In genomic region chrII:13596505-13596977, ce11 we compare ENCODE assay signal across 8 worm cellular contexts.
TF ChIP-seq lines count a peak whose summit lies in the region.

Gene fbxc-23, minus strand, starts transcription at chrII:13596555.
Gene csc-1, plus strand, starts transcription at chrII:13596955.

TF ChIP-seq in whole organism, L1 larva, 84 proteins besides CTCF, POLR2A, EP300 and RAD21 (continues in another document):
- peak; percentile 97 to 99 for TF ChIP-seq lsy-2 (tag; optimal IDR thresholded peaks at IDR 0.05; lab: Kevin White, UChicago)
- no peak for TF ChIP-seq ama-1 (optimal IDR thresholded peaks at IDR 0.05; lab: Kevin White, UChicago)
- peak; percentile 61 for TF ChIP-seq nhr-71 (tag; optimal IDR thresholded peaks at IDR 0.05; lab: Kevin White, UChicago)
- TF ChIP-seq fos-1 (tag; optimal IDR thresholded peaks at IDR 0.05; lab: Kevin White, UChicago), result no peak
- peak; percentile 48 for TF ChIP-seq nhr-19 (GFP tag; conservative IDR thresholded peaks at IDR 0.05; lab: Robert Waterston, UW)
- TF ChIP-seq Y116A8C.19 (tag; optimal IDR thresholded peaks at IDR 0.05; lab: Kevin White, UChicago; ENCODE audit: borderline replicate concordance), result no peak
- peak; percentile 76 for TF ChIP-seq blmp-1 (tag; optimal IDR thresholded peaks at IDR 0.05; lab: Kevin White, UChicago)
- no peak for TF ChIP-seq ceh-8 (GFP tag; optimal IDR thresholded peaks at IDR 0.05; lab: Kevin White, UChicago)
- TF ChIP-seq ceh-82 (tag; optimal IDR thresholded peaks at IDR 0.05; lab: Kevin White, UChicago), result peak; percentile 20 to 42 (median 28)
- TF ChIP-seq swsn-7 (tag; optimal IDR thresholded peaks at IDR 0.05; lab: Kevin White, UChicago), result peak; percentile 48
- TF ChIP-seq nhr-76 (tag; optimal IDR thresholded peaks at IDR 0.05; lab: Kevin White, UChicago), result no peak

TF ChIP-seq in whole organism, L2 larva, 48 proteins besides CTCF, POLR2A, EP300 and RAD21 (continues in another document):
- no peak for TF ChIP-seq nhr-10 (tag; optimal IDR thresholded peaks at IDR 0.05; lab: Kevin White, UChicago)
- TF ChIP-seq ztf-11 (tag; optimal IDR thresholded peaks at IDR 0.05; lab: Kevin White, UChicago), result no peak
- peak; percentile 91 to 98 for TF ChIP-seq lsy-2 (tag; optimal IDR thresholded peaks at IDR 0.05; lab: Kevin White, UChicago)
- TF ChIP-seq Y55F3AM.14 (GFP tag; optimal IDR thresholded peaks at IDR 0.05; lab: Kevin White, UChicago), result no peak
- no peak for TF ChIP-seq nhr-23 (tag; optimal IDR thresholded peaks at IDR 0.05; lab: Kevin White, UChicago)
- peak; percentile 90 for TF ChIP-seq gmeb-1 (tag; optimal IDR thresholded peaks at IDR 0.05; lab: Kevin White, UChicago)
- TF ChIP-seq egl-27 (tag; optimal IDR thresholded peaks at IDR 0.05; lab: Kevin White, UChicago), result no peak
- TF ChIP-seq aly-2 (tag; optimal IDR thresholded peaks at IDR 0.05; lab: Kevin White, UChicago), result no peak
- no peak for TF ChIP-seq elt-1 (tag; optimal IDR thresholded peaks at IDR 0.05; lab: Kevin White, UChicago)
- TF ChIP-seq unc-55 (GFP tag; optimal IDR thresholded peaks at IDR 0.05; lab: Kevin White, UChicago), result peak; percentile 60
- no peak for TF ChIP-seq ama-1 (optimal IDR thresholded peaks at IDR 0.05; lab: Kevin White, UChicago)
- peak; percentile 15 for TF ChIP-seq nhr-21 (tag; optimal IDR thresholded peaks at IDR 0.05; lab: Kevin White, UChicago)

TF ChIP-seq in whole organism, L3 larva, 47 proteins besides CTCF, POLR2A, EP300 and RAD21 (continues in another document):
- TF ChIP-seq egl-5 (tag; optimal IDR thresholded peaks at IDR 0.05; lab: Kevin White, UChicago), result no peak
- TF ChIP-seq ztf-11 (tag; optimal IDR thresholded peaks at IDR 0.05; lab: Kevin White, UChicago), result no peak
- TF ChIP-seq nhr-11 (tag; optimal IDR thresholded peaks at IDR 0.05; lab: Kevin White, UChicago), result no peak
- TF ChIP-seq tbx-2 (tag; optimal IDR thresholded peaks at IDR 0.05; lab: Kevin White, UChicago), result no peak
- TF ChIP-seq egl-27 (tag; optimal IDR thresholded peaks at IDR 0.05; lab: Kevin White, UChicago), result no peak
- TF ChIP-seq jun-1 (tag; optimal IDR thresholded peaks at IDR 0.05; lab: Kevin White, UChicago), result no peak
- TF ChIP-seq pha-4 (tag; optimal IDR thresholded peaks at IDR 0.05; lab: Kevin White, UChicago), result peak; percentile 64
- peak; percentile 69 for TF ChIP-seq nhr-23 (tag; optimal IDR thresholded peaks at IDR 0.05; lab: Kevin White, UChicago)
- TF ChIP-seq nhr-76 (tag; optimal IDR thresholded peaks at IDR 0.05; lab: Kevin White, UChicago), result no peak
- TF ChIP-seq zag-1 (tag; optimal IDR thresholded peaks at IDR 0.05; lab: Kevin White, UChicago), result no peak
- TF ChIP-seq elt-2 (tag; optimal IDR thresholded peaks at IDR 0.05; lab: Kevin White, UChicago), result peak; percentile 11
- no peak for TF ChIP-seq R02D3.7 (tag; optimal IDR thresholded peaks at IDR 0.05; lab: Kevin White, UChicago)
- TF ChIP-seq pqm-1 (tag; optimal IDR thresholded peaks at IDR 0.05; lab: Kevin White, UChicago), result no peak

TF ChIP-seq in whole organism, L4 larva, 104 proteins besides CTCF, POLR2A, EP300 and RAD21 (continues in another document):
- TF ChIP-seq saeg-2 (GFP tag; IDR thresholded peaks at IDR 0.05; lab: Robert Waterston, UW), result no peak
- peak; percentile 56 to 98 for TF ChIP-seq lsy-2 (tag; optimal IDR thresholded peaks at IDR 0.05; lab: Kevin White, UChicago)
- no peak for TF ChIP-seq ceh-44 (GFP tag; IDR thresholded peaks at IDR 0.05; lab: Robert Waterston, UW)
- no peak for TF ChIP-seq madf-9 (GFP tag; conservative IDR thresholded peaks at IDR 0.05; lab: Robert Waterston, UW)
- peak; percentile 70 for TF ChIP-seq lin-38 (GFP tag; IDR thresholded peaks at IDR 0.05; lab: Robert Waterston, UW)
- no peak for TF ChIP-seq nhr-11 (tag; optimal IDR thresholded peaks at IDR 0.05; lab: Kevin White, UChicago)
- TF ChIP-seq duxl-1 (tag; optimal IDR thresholded peaks at IDR 0.05; lab: Kevin White, UChicago; ENCODE audit: poor library complexity), result no peak
- peak; percentile 52 for TF ChIP-seq hlh-30 (tag; optimal IDR thresholded peaks at IDR 0.05; lab: Kevin White, UChicago; ENCODE audit: insufficient read depth)
- TF ChIP-seq zag-1 (tag; optimal IDR thresholded peaks at IDR 0.05; lab: Kevin White, UChicago), result no peak
- peak; percentile 1 for TF ChIP-seq rbr-2 (tag; optimal IDR thresholded peaks at IDR 0.05; lab: Kevin White, UChicago)
- no peak for TF ChIP-seq daf-16 (GFP tag; optimal IDR thresholded peaks at IDR 0.05; lab: Kevin White, UChicago)
- peak; percentile 50 for TF ChIP-seq daf-16 (tag; optimal IDR thresholded peaks at IDR 0.05; lab: Kevin White, UChicago)

TF ChIP-seq in whole organism, early embryonic, 17 proteins besides CTCF, POLR2A, EP300 and RAD21:
- peak; percentile 49 for TF ChIP-seq F13C5.2 (tag; optimal IDR thresholded peaks at IDR 0.05; lab: Kevin White, UChicago)
- no peak for TF ChIP-seq hnd-1 (tag; optimal IDR thresholded peaks at IDR 0.05; lab: Kevin White, UChicago)

TF ChIP-seq in whole organism, late embryonic, 69 proteins besides CTCF, POLR2A, EP300 and RAD21:
- peak; percentile 16 for TF ChIP-seq unc-42 (tag; optimal IDR thresholded peaks at IDR 0.05; lab: Kevin White, UChicago)
- no peak for TF ChIP-seq ceh-2 (tag; optimal IDR thresholded peaks at IDR 0.05; lab: Kevin White, UChicago)
- no peak for TF ChIP-seq F13H6.1 (tag; optimal IDR thresholded peaks at IDR 0.05; lab: Kevin White, UChicago)
- no peak for TF ChIP-seq T23F11.4 (GFP tag; optimal IDR thresholded peaks at IDR 0.05; lab: Kevin White, UChicago)
- TF ChIP-seq nfya-1 (tag; optimal IDR thresholded peaks at IDR 0.05; lab: Kevin White, UChicago), result peak; percentile 53
- no peak for TF ChIP-seq sox-4 (tag; optimal IDR thresholded peaks at IDR 0.05; lab: Kevin White, UChicago)

TF ChIP-seq in whole organism, mixed stage, embryonic, 35 proteins besides CTCF, POLR2A, EP300 and RAD21:
- TF ChIP-seq ces-1 (GFP tag; optimal IDR thresholded peaks at IDR 0.05; lab: Kevin White, UChicago) (peak; percentile 71), mep-1 (tag; optimal IDR thresholded peaks at IDR 0.05; lab: Kevin White, UChicago) (peak; percentile 40), elt-3 (tag; optimal IDR thresholded peaks at IDR 0.05; lab: Kevin White, UChicago) (no peak), lsy-2 (tag; optimal IDR thresholded peaks at IDR 0.05; lab: Kevin White, UChicago) (peak; percentile 96), nhr-237 (tag; optimal IDR thresholded peaks at IDR 0.05; lab: Kevin White, UChicago) (peak; percentile 11), lin-13 (tag; optimal IDR thresholded peaks at IDR 0.05; lab: Kevin White, UChicago) (peak; percentile 25), mls-2 (tag; optimal IDR thresholded peaks at IDR 0.05; lab: Kevin White, UChicago) (no peak)

TF ChIP-seq in whole organism, young adult, 124 proteins besides CTCF, POLR2A, EP300 and RAD21 (continues in another document):
- TF ChIP-seq snpc-1.3 (tag; optimal IDR thresholded peaks at IDR 0.05; lab: Kevin White, UChicago; ENCODE audit: insufficient read depth) (peak; percentile 47), Y53F4B.3 (GFP tag; IDR thresholded peaks at IDR 0.05; lab: Robert Waterston, UW) (no peak), D2030.7 (GFP tag; IDR thresholded peaks at IDR 0.05; lab: Robert Waterston, UW) (peak; percentile 82), let-607 (tag; optimal IDR thresholded peaks at IDR 0.05; lab: Kevin White, UChicago) (no peak), pbrm-1 (GFP tag; IDR thresholded peaks at IDR 0.05; lab: Robert Waterston, UW) (0 out of 2 replicates have a peak, but pooled peaks have one; percentile 10), nhr-120 (GFP tag; IDR thresholded peaks at IDR 0.05; lab: Robert Waterston, UW) (no peak), egl-18 (GFP tag; IDR thresholded peaks at IDR 0.05; lab: Robert Waterston, UW) (no peak), nfyb-1 (GFP tag; IDR thresholded peaks at IDR 0.05; lab: Robert Waterston, UW) (no peak), gei-17 (GFP tag; optimal IDR thresholded peaks at IDR 0.05; lab: Kevin White, UChicago) (no peak), bed-2 (GFP tag; IDR thresholded peaks at IDR 0.05; lab: Robert Waterston, UW) (no peak), akir-1 (GFP tag; optimal IDR thresholded peaks at IDR 0.05; lab: Kevin White, UChicago) (no peak), F22D6.2 (tag; optimal IDR thresholded peaks at IDR 0.05; lab: Kevin White, UChicago) (no peak), C17E4.6 (GFP tag; IDR thresholded peaks at IDR 0.05; lab: Robert Waterston, UW) (0 out of 2 replicates have a peak, but pooled peaks have one; percentile 8), snpc-1.1 (tag; optimal IDR thresholded peaks at IDR 0.05; lab: Kevin White, UChicago; ENCODE audit: insufficient read depth) (peak; percentile 65), nhr-80 (tag; optimal IDR thresholded peaks at IDR 0.05; lab: Kevin White, UChicago) (no peak), zfh-2 (GFP tag; conservative IDR thresholded peaks at IDR 0.05; lab: Robert Waterston, UW) (no peak), tlf-1 (GFP tag; optimal IDR thresholded peaks at IDR 0.05; lab: Kevin White, UChicago) (peak; percentile 41), Y95B8A.8 (GFP tag; IDR thresholded peaks at IDR 0.05; lab: Robert Waterston, UW) (peak; percentile 44; the same call in 1 of the 2 replicates), lin-54 (GFP tag; optimal IDR thresholded peaks at IDR 0.05; lab: Kevin White, UChicago) (peak; percentile 80), tbx-9 (tag; optimal IDR thresholded peaks at IDR 0.05; lab: Kevin White, UChicago; ENCODE audit: borderline replicate concordance) (no peak), hsf-1 (GFP tag; IDR thresholded peaks at IDR 0.05; lab: Robert Waterston, UW) (0 out of 2 replicates have a peak, but pooled peaks have one; percentile 41), efl-1 (GFP tag; optimal IDR thresholded peaks at IDR 0.05; lab: Kevin White, UChicago) (peak; percentile 96), B0019.2 (GFP tag; conservative IDR thresholded peaks at IDR 0.05; lab: Robert Waterston, UW) (peak; percentile 47; the same call in 1 of the 2 replicates), madf-6 (GFP tag; IDR thresholded peaks at IDR 0.05; lab: Robert Waterston, UW) (peak; percentile 100), mel-28 (tag; optimal IDR thresholded peaks at IDR 0.05; lab: Kevin White, UChicago; ENCODE audit: borderline replicate concordance) (no peak), hmg-1.2 (GFP tag; IDR thresholded peaks at IDR 0.05; lab: Robert Waterston, UW) (peak; percentile 49; the same call in 1 of the 2 replicates), lsl-1 (GFP tag; optimal IDR thresholded peaks at IDR 0.05; lab: Kevin White, UChicago) (peak; percentile 92), dpl-1 (GFP tag; optimal IDR thresholded peaks at IDR 0.05; lab: Kevin White, UChicago) (peak; percentile 88), snpc-4 (GFP tag; optimal IDR thresholded peaks at IDR 0.05; lab: Kevin White, UChicago) (no peak), snpc-4 (tag; optimal IDR thresholded peaks at IDR 0.05; lab: Kevin White, UChicago) (peak in 3 of 4 experiments; percentile 15 to 76 (median 53)), sea-2 (GFP tag; IDR thresholded peaks at IDR 0.05; lab: Robert Waterston, UW) (no peak), die-1 (tag; optimal IDR thresholded peaks at IDR 0.05; lab: Kevin White, UChicago) (no peak), ccch-3 (GFP tag; optimal IDR thresholded peaks at IDR 0.05; lab: Kevin White, UChicago) (no peak), egl-44 (GFP tag; IDR thresholded peaks at IDR 0.05; lab: Robert Waterston, UW) (no peak)
